Worm (Caenorhabditis elegans): ENCODE data around the gene grl-4.

Gene grl-4

ce11 chrIV:7260587-7260986, 50.0 kb downstream of the grl-4 start, which contains the start of gene C06E4.3:
TSS of gene C06E4.3 (plus strand) at chrIV:7260875.
- no peak for TF ChIP-seq repo-1 (tag; optimal IDR thresholded peaks at IDR 0.05)
- TF ChIP-seq snpc-4 (GFP tag; optimal IDR thresholded peaks at IDR 0.05), result no peak
- no peak for TF ChIP-seq snpc-4 (tag; optimal IDR thresholded peaks at IDR 0.05)
- no peak for TF ChIP-seq nhr-90 (tag; optimal IDR thresholded peaks at IDR 0.05)
- no peak for TF ChIP-seq hrde-1 (tag; optimal IDR thresholded peaks at IDR 0.05; ENCODE audit: borderline replicate concordance)
- TF ChIP-seq snpc-1.3 (tag; optimal IDR thresholded peaks at IDR 0.05; ENCODE audit: insufficient read depth), result no peak
- no peak for TF ChIP-seq T26A5.8 (tag; optimal IDR thresholded peaks at IDR 0.05)
- TF ChIP-seq F55B11.4 (tag; optimal IDR thresholded peaks at IDR 0.05; ENCODE audit: borderline replicate concordance, insufficient read depth), result no peak
- TF ChIP-seq zim-3 (tag; optimal IDR thresholded peaks at IDR 0.05), result no peak
- no peak for TF ChIP-seq F39B2.1 (GFP tag; IDR thresholded peaks at IDR 0.05)
